Fruit fly (Drosophila melanogaster): Measurements from ENCODE around the gene CG10375.

The CG10375 gene

dm6 chr3R:23767417-23767853 lies at the start of gene CG10375, which contains the start of gene CG10214 (continued):
- TF ChIP-seq CG30403 (GFP tag; optimal IDR thresholded peaks at IDR 0.05) (peak; percentile 84), cato (GFP tag; optimal IDR thresholded peaks at IDR 0.05; ENCODE audit: borderline replicate concordance) (peak; percentile 69), CG10147 (GFP tag; optimal IDR thresholded peaks at IDR 0.05) (peak; percentile 58), row (GFP tag; IDR thresholded peaks at IDR 0.05) (peak; percentile 85), chif (GFP tag; optimal IDR thresholded peaks at IDR 0.05) (peak; percentile 80 to 82), lmd (GFP tag; IDR thresholded peaks at IDR 0.05) (peak; percentile 65), mirr (GFP tag; optimal IDR thresholded peaks at IDR 0.05) (peak; percentile 57), CG13123 (GFP tag; optimal IDR thresholded peaks at IDR 0.05) (peak; percentile 53), Ravus (GFP tag; IDR thresholded peaks at IDR 0.05) (no peak), CG1529 (GFP tag; optimal IDR thresholded peaks at IDR 0.05) (peak; percentile 24), E2f2 (GFP tag; IDR thresholded peaks at IDR 0.05) (peak; percentile 69), CrebB (tag; optimal IDR thresholded peaks at IDR 0.05) (peak; percentile 61), TFAM (GFP tag; optimal IDR thresholded peaks at IDR 0.05) (no peak), Atf3 (GFP tag; optimal IDR thresholded peaks at IDR 0.05) (peak; percentile 48), yki (optimal IDR thresholded peaks at IDR 0.05) (no peak), insv (GFP tag; optimal IDR thresholded peaks at IDR 0.05) (peak in 1 of 2 experiments; percentile 45), Aef1 (GFP tag; IDR thresholded peaks at IDR 0.05) (peak; percentile 26; the same call in 1 of the 3 replicates), ara (GFP tag; IDR thresholded peaks at IDR 0.05) (peak; percentile 10; the same call in 1 of the 2 replicates), CG8089 (GFP tag; optimal IDR thresholded peaks at IDR 0.05) (peak; percentile 67), nau (GFP tag; optimal IDR thresholded peaks at IDR 0.05) (no peak), pfk (GFP tag; optimal IDR thresholded peaks at IDR 0.05) (no peak), C15 (GFP tag; IDR thresholded peaks at IDR 0.05) (no peak), CG1832 (GFP tag; optimal IDR thresholded peaks at IDR 0.05) (no peak), hbn (GFP tag; IDR thresholded peaks at IDR 0.05; ENCODE audit: partially characterized antibody) (peak; percentile 34; the same call in 1 of the 2 replicates), NK7.1 (GFP tag; optimal IDR thresholded peaks at IDR 0.05) (peak; percentile 66), ac (GFP tag; optimal IDR thresholded peaks at IDR 0.05) (no peak), Dek (tag; optimal IDR thresholded peaks at IDR 0.05) (peak; percentile 23), NC2β (GFP tag; optimal IDR thresholded peaks at IDR 0.05) (peak; percentile 83), unc-4 (GFP tag; IDR thresholded peaks at IDR 0.05; ENCODE audit: partially characterized antibody) (peak; percentile 58; the same call in 1 of the 2 replicates), CG11560 (tag; IDR thresholded peaks at IDR 0.05) (peak; percentile 81; the same call in 2 of the 3 replicates), bbx (GFP tag; IDR thresholded peaks at IDR 0.05; ENCODE audit: partially characterized antibody) (no peak), scrt (GFP tag; optimal IDR thresholded peaks at IDR 0.05) (no peak), CG30020 (tag; optimal IDR thresholded peaks at IDR 0.05) (peak; percentile 75), Side (GFP tag; optimal IDR thresholded peaks at IDR 0.05) (peak; percentile 81), Sry-β (GFP tag; optimal IDR thresholded peaks at IDR 0.05) (no peak), CG7271 (tag; optimal IDR thresholded peaks at IDR 0.05) (no peak), CG17328 (GFP tag; IDR thresholded peaks at IDR 0.05) (peak; percentile 67), CG34376 (GFP tag; optimal IDR thresholded peaks at IDR 0.05) (peak; percentile 67), D (optimal IDR thresholded peaks at IDR 0.05) (no peak), D (GFP tag; optimal IDR thresholded peaks at IDR 0.05) (no peak), Fer3 (tag; optimal IDR thresholded peaks at IDR 0.05) (peak; percentile 67), cas (GFP tag; IDR thresholded peaks at IDR 0.05) (0 out of 2 replicates have a peak, but pooled peaks have one; percentile 38), CG7745 (tag; optimal IDR thresholded peaks at IDR 0.05) (no peak), Hmx (GFP tag; optimal IDR thresholded peaks at IDR 0.05) (peak; percentile 46), CG43689 (GFP tag; IDR thresholded peaks at IDR 0.05) (no peak), Tbp (GFP tag; optimal IDR thresholded peaks at IDR 0.05) (no peak), ase (GFP tag; IDR thresholded peaks at IDR 0.05) (0 out of 3 replicates have a peak, but pooled peaks have one; percentile 11), Hmr (GFP tag; optimal IDR thresholded peaks at IDR 0.05) (peak; percentile 83), zfh1 (GFP tag; IDR thresholded peaks at IDR 0.05) (peak; percentile 72; the same call in 2 of the 3 replicates), CG11695 (GFP tag; IDR thresholded peaks at IDR 0.05) (peak; percentile 35; the same call in 1 of the 3 replicates), mld (GFP tag; IDR thresholded peaks at IDR 0.05; ENCODE audit: partially characterized antibody) (0 out of 3 replicates have a peak, but pooled peaks have one; percentile 37)

All from whole organism, embryonic.